Worm (Caenorhabditis elegans) whole organism, early embryonic: ENCODE data around the gene Y50D7A.1.

ENCODE experiments used
- B0310.2 ChIP-seq: sonication (generic microtip); optimal IDR thresholded peaks from 2 replicates; lab custom pipeline; 2016; ENCODE audit warnings: mild to moderate bottlenecking, missing genetic modification characterization, missing compliant biosample characterization
- aly-1 ChIP-seq: sonication (generic microtip); optimal IDR thresholded peaks from 2 replicates; lab custom pipeline; 2016; ENCODE audit warnings: missing genetic modification characterization, missing compliant biosample characterization
- ama-1 ChIP-seq: fragments of 150-350 bp; optimal IDR thresholded peaks from 2 replicates; lab custom pipeline; 2014
- flt-1 ChIP-seq: fragments of 200-800 bp; sonication (Bioruptor generic); IDR thresholded peaks from 2 replicates; pipeline ENCODE4 v1.3.6; 2022; ENCODE audit warnings: missing genetic modification characterization, missing compliant biosample characterization
- hmg-4 ChIP-seq: fragments of 200-800 bp; sonication (Bioruptor generic); optimal IDR thresholded peaks from 2 replicates; lab custom pipeline; 2018; ENCODE audit warnings: mild to moderate bottlenecking, missing genetic modification characterization, missing compliant biosample characterization
- hnd-1 ChIP-seq: sonication (generic microtip); optimal IDR thresholded peaks from 2 replicates; lab custom pipeline; 2016; ENCODE audit warnings: missing genetic modification characterization, missing compliant biosample characterization
- tbx-11 ChIP-seq: fragments of 200-800 bp; sonication (Bioruptor generic); IDR thresholded peaks from 2 replicates; pipeline ENCODE4 v1.3.6; 2022; ENCODE audit warnings: missing genetic modification characterization, missing compliant biosample characterization
- tra-4 ChIP-seq: sonication (generic microtip); optimal IDR thresholded peaks from 2 replicates; lab custom pipeline; 2017; ENCODE audit warnings: missing genetic modification characterization, missing compliant biosample characterization

- TF ChIP-seq B0310.2 (tag; lab: Kevin White, UChicago) (no peak), ama-1 (lab: Kevin White, UChicago) (no peak), tbx-11 (GFP tag; lab: Robert Waterston, UW) (no peak), hnd-1 (tag; lab: Kevin White, UChicago) (no peak), flt-1 (no peak), hmg-4 (GFP tag; lab: Kevin White, UChicago) (no peak), aly-1 (tag; lab: Kevin White, UChicago) (no peak), tra-4 (tag; lab: Kevin White, UChicago) (no peak)
Observed at ce11 chrIII:298456-298855, 6.0 kb downstream of the Y50D7A.1 start, which contains the start of gene ads-1.
